Worm (Caenorhabditis elegans) whole organism, L1 larva: ENCODE data around the gene T19D12.2.

Source experiments
- C34B4.2 ChIP-seq: sonication (generic microtip); optimal IDR thresholded peaks from 2 replicates; lab custom pipeline; 2017; ENCODE audit warnings: mild to moderate bottlenecking, missing genetic modification characterization, missing compliant biosample characterization
- Y116A8C.19 ChIP-seq: sonication (generic microtip); optimal IDR thresholded peaks from 2 replicates; lab custom pipeline; 2016; ENCODE audit warnings: missing compliant biosample characterization, missing genetic modification characterization, borderline replicate concordance
- aly-2 ChIP-seq: fragments of 150-350 bp; optimal IDR thresholded peaks from 2 replicates; lab custom pipeline; 2014; ENCODE audit warnings: missing biosample characterization, missing genetic modification characterization
- blmp-1 ChIP-seq: fragments of 150-350 bp; optimal IDR thresholded peaks from 2 replicates; lab custom pipeline; 2014; ENCODE audit warnings: missing biosample characterization, missing genetic modification characterization
- ceh-63 ChIP-seq: fragments of 200-800 bp; sonication (Bioruptor generic); optimal IDR thresholded peaks from 2 replicates; lab custom pipeline; 2018; ENCODE audit warnings: mild to moderate bottlenecking, missing genetic modification characterization, missing compliant biosample characterization
- ceh-88 ChIP-seq: fragments of 200-800 bp; sonication (Bioruptor generic); IDR thresholded peaks from 2 replicates; pipeline ENCODE4 v1.3.6; 2022; ENCODE audit warnings: missing genetic modification characterization, missing compliant biosample characterization
- ceh-90 ChIP-seq: sonication (generic microtip); optimal IDR thresholded peaks from 2 replicates; lab custom pipeline; 2016; ENCODE audit warnings: missing genetic modification characterization, missing compliant biosample characterization
- ces-1 ChIP-seq: fragments of 150-350 bp; optimal IDR thresholded peaks from 2 replicates; lab custom pipeline; 2014; ENCODE audit warnings: missing biosample characterization, missing genetic modification reagents, missing genetic modification characterization
- dsc-1 ChIP-seq: sonication (generic microtip); optimal IDR thresholded peaks from 2 replicates; lab custom pipeline; 2016; ENCODE audit warnings: mild to moderate bottlenecking, missing genetic modification characterization, missing compliant biosample characterization
- efl-1 ChIP-seq, 4 experiments: fragments of 150-350 bp; optimal IDR thresholded peaks in 3 of 4; peaks in 1 of 4; 1 replicate in 1 of 4; 2 replicates in 3 of 4; lab custom pipeline; 2014; ENCODE audit warnings: missing biosample characterization in 2 of 4, missing genetic modification characterization in 2 of 4, missing genetic modification reagents in 2 of 4
- elt-2 ChIP-seq: sonication (generic microtip); optimal IDR thresholded peaks from 2 replicates; lab custom pipeline; 2016; ENCODE audit warnings: missing genetic modification characterization, mild to moderate bottlenecking, inconsistent platforms, missing compliant biosample characterization, missing genetic modification reagents
- elt-3 ChIP-seq, 6 experiments: fragments of 150-350 bp in 1 of 6; sonication (generic microtip); optimal IDR thresholded peaks; 2 replicates each; lab custom pipeline; 2017 to 2018; ENCODE audit warnings: missing biosample characterization in 6 of 6, missing genetic modification characterization in 6 of 6, inconsistent platforms in 1 of 6
- ets-5 ChIP-seq: fragments of 200-800 bp; sonication (Bioruptor generic); IDR thresholded peaks from 2 replicates; pipeline ENCODE4 v1.3.6; 2022; ENCODE audit warnings: missing genetic modification characterization, missing compliant biosample characterization
- fkh-10 ChIP-seq: sonication (generic microtip); optimal IDR thresholded peaks from 2 replicates; lab custom pipeline; 2017; ENCODE audit warnings: missing biosample characterization, missing genetic modification reagents, missing genetic modification characterization
- fos-1 ChIP-seq: fragments of 150-350 bp; optimal IDR thresholded peaks from 2 replicates; lab custom pipeline; 2014; ENCODE audit warnings: missing biosample characterization, missing genetic modification characterization
- hpl-2 ChIP-seq: fragments of 150-350 bp; optimal IDR thresholded peaks from 2 replicates; lab custom pipeline; 2014; ENCODE audit warnings: missing biosample characterization, missing genetic modification reagents, missing genetic modification characterization
- jun-1 ChIP-seq: fragments of 150-350 bp; optimal IDR thresholded peaks from 2 replicates; lab custom pipeline; 2014; ENCODE audit warnings: missing biosample characterization, missing genetic modification reagents, missing genetic modification characterization
- lin-13 ChIP-seq: fragments of 150-350 bp; optimal IDR thresholded peaks from 2 replicates; lab custom pipeline; 2014; ENCODE audit warnings: missing biosample characterization, missing genetic modification reagents, missing genetic modification characterization
- lin-14 ChIP-seq: fragments of 200-800 bp; sonication (Bioruptor generic); optimal IDR thresholded peaks from 2 replicates; lab custom pipeline; 2018; ENCODE audit warnings: mild to moderate bottlenecking, missing genetic modification characterization, moderate library complexity, missing compliant biosample characterization
- lir-3 ChIP-seq: sonication (generic microtip); optimal IDR thresholded peaks from 2 replicates; lab custom pipeline; 2016; ENCODE audit warnings: mild to moderate bottlenecking, missing genetic modification characterization, moderate library complexity, missing compliant biosample characterization; ENCODE audit not compliant: poor library complexity
- lsy-2 ChIP-seq, 2 experiments: fragments of 150-350 bp; optimal IDR thresholded peaks; 2 replicates each; lab custom pipeline; 2014; ENCODE audit warnings: missing biosample characterization in 2 of 2, missing genetic modification characterization in 2 of 2
- mep-1 ChIP-seq: fragments of 150-350 bp; optimal IDR thresholded peaks from 2 replicates; lab custom pipeline; 2014; ENCODE audit warnings: missing biosample characterization, missing genetic modification characterization
- nhr-11 ChIP-seq: fragments of 150-350 bp; optimal IDR thresholded peaks from 2 replicates; lab custom pipeline; 2014; ENCODE audit warnings: missing biosample characterization, missing genetic modification characterization
- nhr-12 ChIP-seq: sonication (generic microtip); optimal IDR thresholded peaks from 2 replicates; lab custom pipeline; 2017; ENCODE audit warnings: missing biosample characterization, missing genetic modification characterization
- nhr-19 ChIP-seq: fragments of 200-800 bp; sonication (Bioruptor generic); conservative IDR thresholded peaks from 2 replicates; pipeline ENCODE4 v1.3.6; 2022; ENCODE audit warnings: missing genetic modification characterization, missing compliant biosample characterization
- nhr-20 ChIP-seq: sonication (generic microtip); optimal IDR thresholded peaks from 2 replicates; lab custom pipeline; 2016; ENCODE audit warnings: mild to moderate bottlenecking, missing genetic modification characterization, missing compliant biosample characterization
- nhr-237 ChIP-seq: fragments of 150-350 bp; optimal IDR thresholded peaks from 2 replicates; lab custom pipeline; 2014; ENCODE audit warnings: missing biosample characterization, missing genetic modification characterization
- nhr-71 ChIP-seq: sonication (generic microtip); optimal IDR thresholded peaks from 2 replicates; lab custom pipeline; 2016; ENCODE audit warnings: mild to moderate bottlenecking, missing genetic modification characterization, moderate library complexity, missing compliant biosample characterization
- nhr-85 ChIP-seq: sonication (generic microtip); peaks from one replicate; lab custom pipeline; 2016; ENCODE audit warnings: missing genetic modification characterization, inconsistent platforms, missing compliant biosample characterization
- nhr-90 ChIP-seq: sonication (generic microtip); optimal IDR thresholded peaks from 2 replicates; lab custom pipeline; 2016; ENCODE audit warnings: mild to moderate bottlenecking, missing genetic modification characterization, missing compliant biosample characterization; ENCODE audit not compliant: poor library complexity
- pag-3 ChIP-seq: sonication (generic microtip); optimal IDR thresholded peaks from 2 replicates; lab custom pipeline; 2017; ENCODE audit warnings: missing genetic modification characterization, mild to moderate bottlenecking, missing compliant biosample characterization, antibody characterized with exemption, borderline replicate concordance; ENCODE audit not compliant: insufficient read depth
- pax-3 ChIP-seq: fragments of 200-800 bp; sonication (Bioruptor generic); optimal IDR thresholded peaks from 2 replicates; lab custom pipeline; 2018; ENCODE audit warnings: mild to moderate bottlenecking, missing genetic modification characterization, moderate library complexity, missing compliant biosample characterization
- pqm-1 ChIP-seq: sonication (generic microtip); optimal IDR thresholded peaks from 3 replicates; lab custom pipeline; 2017; ENCODE audit warnings: missing biosample characterization, missing genetic modification characterization
- rnt-1 ChIP-seq: sonication (generic microtip); optimal IDR thresholded peaks from 2 replicates; lab custom pipeline; 2016; ENCODE audit warnings: mild to moderate bottlenecking, missing genetic modification characterization, moderate library complexity, missing compliant biosample characterization
- snu-23 ChIP-seq: sonication (generic microtip); optimal IDR thresholded peaks from 2 replicates; lab custom pipeline; 2016; ENCODE audit warnings: missing genetic modification characterization, missing compliant biosample characterization
- swsn-7 ChIP-seq: sonication (generic microtip); optimal IDR thresholded peaks from 2 replicates; lab custom pipeline; 2016; ENCODE audit warnings: missing genetic modification characterization, missing compliant biosample characterization
- unc-130 ChIP-seq: fragments of 150-350 bp; optimal IDR thresholded peaks from 2 replicates; lab custom pipeline; 2017; ENCODE audit warnings: missing biosample characterization, missing genetic modification characterization, inconsistent platforms
- unc-30 ChIP-seq: sonication (generic microtip); optimal IDR thresholded peaks from 2 replicates; lab custom pipeline; 2017; ENCODE audit warnings: missing biosample characterization, missing genetic modification characterization
- vab-15 ChIP-seq: sonication (generic microtip); optimal IDR thresholded peaks from 2 replicates; lab custom pipeline; 2017; ENCODE audit warnings: missing genotype, mild to moderate bottlenecking, missing genetic modification characterization, missing compliant biosample characterization
- xbp-1 ChIP-seq: sonication (generic microtip); optimal IDR thresholded peaks from 2 replicates; lab custom pipeline; 2016; ENCODE audit warnings: missing genetic modification characterization, missing compliant biosample characterization
- zip-4 ChIP-seq: fragments of 200-800 bp; sonication (Bioruptor generic); optimal IDR thresholded peaks from 2 replicates; lab custom pipeline; 2018; ENCODE audit warnings: mild to moderate bottlenecking, missing genetic modification characterization, moderate library complexity, missing compliant biosample characterization
- ztf-4 ChIP-seq: fragments of 150-350 bp; optimal IDR thresholded peaks from 2 replicates; lab custom pipeline; 2014; ENCODE audit warnings: missing biosample characterization, missing genetic modification characterization

T19D12.2 gene

ce11 chrII:6689088-6689487 lies 28.0 kb downstream of the T19D12.2 start (continued):
- TF ChIP-seq elt-2 (tag; lab: Kevin White, UChicago) (no peak), fos-1 (tag; lab: Kevin White, UChicago) (no peak), ets-5 (GFP tag; lab: Robert Waterston, UW) (no peak), lin-13 (GFP tag; lab: Kevin White, UChicago) (no peak), pag-3 (tag; lab: Kevin White, UChicago) (no peak), jun-1 (tag; lab: Kevin White, UChicago) (no peak), aly-2 (tag; lab: Kevin White, UChicago) (no peak), Y116A8C.19 (tag; lab: Kevin White, UChicago) (no peak), zip-4 (no peak), ceh-88 (no peak), ceh-90 (tag; lab: Kevin White, UChicago) (no peak), pqm-1 (no peak), pax-3 (tag; lab: Kevin White, UChicago) (peak; percentile 52), vab-15 (tag; lab: Kevin White, UChicago) (no peak), C34B4.2 (tag; lab: Kevin White, UChicago) (no peak), dsc-1 (tag; lab: Kevin White, UChicago) (peak; percentile 96), unc-130 (tag; lab: Kevin White, UChicago) (no peak), swsn-7 (peak; percentile 28), xbp-1 (tag; lab: Kevin White, UChicago) (peak; percentile 15), nhr-11 (tag; lab: Kevin White, UChicago) (peak; percentile 10), efl-1 (optimal IDR thresholded peaks at IDR 0.05; lab: Kevin White, UChicago) (no peak), efl-1 (GFP tag; optimal IDR thresholded peaks at IDR 0.05 in 1 of 2; lab: Kevin White, UChicago) (peak in 1 of 2 experiments; percentile 19), fkh-10 (GFP tag; lab: Kevin White, UChicago) (peak; percentile 27)

ce11 chrII:6695388-6695787 lies 34.3 kb downstream of the T19D12.2 start, which contains the start of gene C18H9.5:
Gene C18H9.5, minus strand, starts transcription at chrII:6695566.
- TF ChIP-seq nhr-20 = peak; percentile 5
- no peak for TF ChIP-seq lir-3 (tag; lab: Kevin White, UChicago)
- no peak for TF ChIP-seq ceh-63 (GFP tag; lab: Kevin White, UChicago)
- TF ChIP-seq elt-3 (tag; optimal IDR thresholded peaks at IDR 0.05; lab: Kevin White, UChicago) = peak in 1 of 6 experiments; percentile 7
- TF ChIP-seq, all 84 proteins: peak for 2

- TF ChIP-seq efl-1 (optimal IDR thresholded peaks at IDR 0.05; lab: Kevin White, UChicago) (no peak), efl-1 (GFP tag; optimal IDR thresholded peaks at IDR 0.05 in 1 of 2; lab: Kevin White, UChicago) (no peak), Y116A8C.19 (tag; lab: Kevin White, UChicago) (no peak), hpl-2 (GFP tag; lab: Kevin White, UChicago) (no peak)
These were observed 37.6 kb downstream of the T19D12.2 start, which contains the start of gene C18H9.1 for ce11 chrII:6698784-6699183. Gene C18H9.1, plus strand, starts transcription at chrII:6699084.

ce11 chrII:6701497-6701896 lies 40.4 kb downstream of the T19D12.2 start, which contains the start of gene C18H9.6:
Gene C18H9.6, minus strand, starts transcription at chrII:6701625.
- TF ChIP-seq mep-1 = no peak
- TF ChIP-seq elt-2 (tag; lab: Kevin White, UChicago) = peak; percentile 86

ce11 chrII:6705593-6706228 lies 44.6 kb downstream of the T19D12.2 start, which contains the start of gene rpy-1:
Gene rpy-1, minus strand, starts transcription at chrII:6705643.
- TF ChIP-seq ztf-4 (tag; lab: Kevin White, UChicago) = peak; percentile 22
- peak; percentile 21 for TF ChIP-seq nhr-20
- TF ChIP-seq lsy-2 (tag; optimal IDR thresholded peaks at IDR 0.05; lab: Kevin White, UChicago) = peak; percentile 36 to 51
- 0 out of 2 replicates have a peak, but pooled peaks have one; percentile 13 for TF ChIP-seq nhr-19 (GFP tag; lab: Robert Waterston, UW)
- TF ChIP-seq snu-23 = peak; percentile 36
- TF ChIP-seq rnt-1 (tag; lab: Kevin White, UChicago) = peak; percentile 60
- peak; percentile 76 for TF ChIP-seq lin-14
- peak; percentile 9 for TF ChIP-seq blmp-1 (tag; lab: Kevin White, UChicago)
- peak; percentile 68 for TF ChIP-seq nhr-71 (tag; lab: Kevin White, UChicago)
- TF ChIP-seq efl-1 (optimal IDR thresholded peaks at IDR 0.05; lab: Kevin White, UChicago) = no peak
- TF ChIP-seq efl-1 (GFP tag; optimal IDR thresholded peaks at IDR 0.05 in 1 of 2; lab: Kevin White, UChicago) = peak in 1 of 2 experiments; percentile 41
- no peak for TF ChIP-seq unc-30 (tag; lab: Kevin White, UChicago)
- no peak for TF ChIP-seq fos-1 (tag; lab: Kevin White, UChicago)
- TF ChIP-seq dsc-1 (tag; lab: Kevin White, UChicago) = peak; percentile 58
- TF ChIP-seq nhr-237 = no peak
- no peak for TF ChIP-seq ces-1 (GFP tag; lab: Kevin White, UChicago)
- no peak for TF ChIP-seq nhr-90 (tag; lab: Kevin White, UChicago)
- TF ChIP-seq nhr-85 = peak; percentile 7
- TF ChIP-seq nhr-12 (tag; lab: Kevin White, UChicago) = no peak
